Worm (Caenorhabditis elegans) whole organism, L4/young adult: ENCODE measurements around the gene F15B9.11.

Experiments used
- W03F9.2 ChIP-seq: fragments of 150-350 bp; optimal IDR thresholded peaks from 2 replicates; lab custom pipeline; 2014; ENCODE audit warnings: missing biosample characterization, missing genetic modification characterization
- dao-5 ChIP-seq: sonication (generic microtip); optimal IDR thresholded peaks from 2 replicates; lab custom pipeline; 2016; ENCODE audit warnings: missing genotype, missing genetic modification characterization, moderate library complexity, missing compliant biosample characterization
- him-1 ChIP-seq: sonication (generic microtip); optimal IDR thresholded peaks from 2 replicates; lab custom pipeline; 2016; ENCODE audit warnings: missing genotype, missing genetic modification reagents, missing genetic modification characterization, missing compliant biosample characterization

- TF ChIP-seq dao-5 (no peak), W03F9.2 (tag; lab: Kevin White, UChicago) (no peak), him-1 (no peak)
These were observed 21.1 kb upstream of the F15B9.11 start, which contains the start of gene F15B9.6 for ce11 chrV:13013844-13014243.
